Worm (Caenorhabditis elegans) whole organism, young adult: ENCODE measurements around the gene W09H1.3.

Experiments
- B0019.2 ChIP-seq: fragments of 200-800 bp; sonication (Bioruptor generic); conservative IDR thresholded peaks from 2 replicates; pipeline ENCODE4 v1.3.6; 2022; ENCODE audit warnings: missing genetic modification reagents, missing genetic modification characterization, missing compliant biosample characterization
- B0035.1 ChIP-seq: sonication (generic microtip); optimal IDR thresholded peaks from 2 replicates; lab custom pipeline; 2016; ENCODE audit warnings: missing genetic modification characterization, mild to moderate bottlenecking, missing compliant biosample characterization, missing genotype, missing genetic modification reagents
- D2030.7 ChIP-seq: fragments of 200-800 bp; sonication (Bioruptor generic); IDR thresholded peaks from 2 replicates; pipeline ENCODE4 v1.3.6; 2022; ENCODE audit warnings: missing genetic modification reagents, missing genetic modification characterization, missing compliant biosample characterization
- F22D6.2 ChIP-seq: sonication (generic microtip); optimal IDR thresholded peaks from 2 replicates; lab custom pipeline; 2016; ENCODE audit warnings: mild to moderate bottlenecking, missing genetic modification characterization, missing compliant biosample characterization
- F37B4.10 ChIP-seq: fragments of 200-800 bp; sonication (Bioruptor generic); IDR thresholded peaks from 2 replicates; pipeline ENCODE4 v1.3.6; 2022; ENCODE audit warnings: missing genetic modification characterization, missing compliant biosample characterization
- F55B11.4 ChIP-seq: sonication (generic microtip); optimal IDR thresholded peaks from 2 replicates; lab custom pipeline; 2016; ENCODE audit warnings: missing compliant biosample characterization, missing genetic modification characterization, borderline replicate concordance; ENCODE audit not compliant: insufficient read depth
- Y56A3A.18 ChIP-seq: fragments of 200-800 bp; sonication (Bioruptor generic); IDR thresholded peaks from 2 replicates; pipeline ENCODE4 v1.3.6; 2022; ENCODE audit warnings: missing genetic modification reagents, missing genetic modification characterization, missing compliant biosample characterization
- ama-1 ChIP-seq, 3 experiments: fragments of 150-350 bp in 1 of 3; sonication (generic microtip) in 2 of 3; optimal IDR thresholded peaks; 2 replicates each; lab custom pipeline; 2014 to 2018; ENCODE audit warnings: missing biosample characterization in 2 of 3, missing genetic modification characterization in 2 of 3, missing genetic modification reagents in 2 of 3
- aptf-2 ChIP-seq: fragments of 200-800 bp; sonication (Bioruptor generic); conservative IDR thresholded peaks from 2 replicates; pipeline ENCODE4 v1.3.6; 2022; ENCODE audit warnings: missing genetic modification reagents, missing genetic modification characterization, missing compliant biosample characterization
- athp-1 ChIP-seq: sonication (generic microtip); optimal IDR thresholded peaks from 2 replicates; lab custom pipeline; 2017; ENCODE audit warnings: mild to moderate bottlenecking, missing genetic modification characterization, missing compliant biosample characterization
- attf-5 ChIP-seq: fragments of 200-800 bp; sonication (Bioruptor generic); optimal IDR thresholded peaks from 2 replicates; lab custom pipeline; 2018; ENCODE audit warnings: mild to moderate bottlenecking, missing genetic modification characterization, missing compliant biosample characterization
- bed-2 ChIP-seq: fragments of 200-800 bp; sonication (Bioruptor generic); IDR thresholded peaks from 2 replicates; pipeline ENCODE4 v1.3.6; 2022; ENCODE audit warnings: missing genetic modification reagents, missing genetic modification characterization, missing compliant biosample characterization
- ceh-100 ChIP-seq: fragments of 200-800 bp; sonication (Bioruptor generic); IDR thresholded peaks from 2 replicates; pipeline ENCODE4 v1.3.6; 2022; ENCODE audit warnings: missing genetic modification reagents, missing genetic modification characterization, missing compliant biosample characterization
- dpff-1 ChIP-seq: sonication (generic microtip); optimal IDR thresholded peaks from 2 replicates; lab custom pipeline; 2017; ENCODE audit warnings: mild to moderate bottlenecking, missing genetic modification characterization, missing compliant biosample characterization
- ekl-4 ChIP-seq: fragments of 200-800 bp; sonication (Bioruptor generic); IDR thresholded peaks from 2 replicates; pipeline ENCODE4 v1.3.6; 2022; ENCODE audit warnings: missing genetic modification reagents, missing genetic modification characterization, missing compliant biosample characterization
- fkh-3 ChIP-seq: sonication (generic microtip); optimal IDR thresholded peaks from 2 replicates; lab custom pipeline; 2016; ENCODE audit warnings: mild to moderate bottlenecking, missing genetic modification characterization, missing compliant biosample characterization
- hlh-12 ChIP-seq: sonication (generic microtip); optimal IDR thresholded peaks from 2 replicates; lab custom pipeline; 2016; ENCODE audit warnings: missing genetic modification characterization, missing compliant biosample characterization
- hlh-26 ChIP-seq: fragments of 200-800 bp; sonication (Bioruptor generic); conservative IDR thresholded peaks from 2 replicates; pipeline ENCODE4 v1.3.6; 2022; ENCODE audit warnings: missing genetic modification reagents, missing genetic modification characterization, missing compliant biosample characterization
- lag-1 ChIP-seq: fragments of 200-800 bp; sonication (Bioruptor generic); IDR thresholded peaks from 2 replicates; pipeline ENCODE4 v1.3.6; 2022; ENCODE audit warnings: missing genetic modification reagents, missing genetic modification characterization, missing compliant biosample characterization
- let-607 ChIP-seq, 2 experiments: fragments of 200-800 bp in 1 of 2; sonication (Bioruptor generic) in 1 of 2; sonication (generic microtip) in 1 of 2; optimal IDR thresholded peaks; 2 replicates each; lab custom pipeline; 2016 to 2018; ENCODE audit warnings: mild to moderate bottlenecking in 2 of 2, missing compliant biosample characterization in 2 of 2, missing genetic modification characterization in 2 of 2, moderate library complexity in 2 of 2, missing genotype in 1 of 2
- lin-40 ChIP-seq: sonication (generic microtip); optimal IDR thresholded peaks from 2 replicates; lab custom pipeline; 2016; ENCODE audit warnings: missing genetic modification characterization, mild to moderate bottlenecking, missing compliant biosample characterization, missing genotype, missing genetic modification reagents
- lin-54 ChIP-seq: fragments of 200-800 bp; sonication (Bioruptor generic); optimal IDR thresholded peaks from 2 replicates; lab custom pipeline; 2018; ENCODE audit warnings: mild to moderate bottlenecking, missing genetic modification characterization, missing compliant biosample characterization
- lsl-1 ChIP-seq: fragments of 200-800 bp; sonication (Bioruptor generic); optimal IDR thresholded peaks from 2 replicates; lab custom pipeline; 2018; ENCODE audit warnings: mild to moderate bottlenecking, missing genetic modification characterization, moderate library complexity, missing compliant biosample characterization
- madf-3 ChIP-seq: fragments of 200-800 bp; sonication (Bioruptor generic); IDR thresholded peaks from 2 replicates; pipeline ENCODE4 v1.3.6; 2022; ENCODE audit warnings: missing genetic modification reagents, missing genetic modification characterization, missing compliant biosample characterization
- madf-8 ChIP-seq: fragments of 200-800 bp; sonication (Bioruptor generic); conservative IDR thresholded peaks from 2 replicates; pipeline ENCODE4 v1.3.6; 2022; ENCODE audit warnings: missing genetic modification reagents, missing genetic modification characterization, missing compliant biosample characterization
- mel-28 ChIP-seq: sonication (generic microtip); optimal IDR thresholded peaks from 2 replicates; lab custom pipeline; 2016; ENCODE audit warnings: borderline replicate concordance, mild to moderate bottlenecking, missing genetic modification characterization, missing compliant biosample characterization
- mes-4 ChIP-seq: sonication (generic microtip); optimal IDR thresholded peaks from 2 replicates; lab custom pipeline; 2016; ENCODE audit warnings: missing genotype, missing genetic modification characterization, missing compliant biosample characterization
- mxl-1 ChIP-seq: sonication (generic microtip); optimal IDR thresholded peaks from 2 replicates; lab custom pipeline; 2016; ENCODE audit warnings: missing genetic modification characterization, missing compliant biosample characterization
- nhr-90 ChIP-seq: sonication (generic microtip); optimal IDR thresholded peaks from 2 replicates; lab custom pipeline; 2016; ENCODE audit warnings: missing genotype, mild to moderate bottlenecking, missing genetic modification characterization, missing compliant biosample characterization
- rcor-1 ChIP-seq: fragments of 200-800 bp; sonication (Bioruptor generic); IDR thresholded peaks from 2 replicates; pipeline ENCODE4 v1.3.6; 2022; ENCODE audit warnings: missing genetic modification reagents, missing genetic modification characterization, missing compliant biosample characterization
- sea-2 ChIP-seq: fragments of 200-800 bp; sonication (Bioruptor generic); IDR thresholded peaks from 2 replicates; pipeline ENCODE4 v1.3.6; 2022; ENCODE audit warnings: missing genetic modification characterization, missing compliant biosample characterization
- snpc-1.1 ChIP-seq: sonication (generic microtip); optimal IDR thresholded peaks from 2 replicates; lab custom pipeline; 2017; ENCODE audit warnings: missing genetic modification characterization, mild to moderate bottlenecking, missing compliant biosample characterization, antibody characterized with exemption, moderate library complexity, missing genotype, missing genetic modification reagents; ENCODE audit not compliant: insufficient read depth
- tbp1 ChIP-seq: fragments of 200-800 bp; sonication (Bioruptor generic); optimal IDR thresholded peaks from 2 replicates; lab custom pipeline; 2018; ENCODE audit warnings: mild to moderate bottlenecking, missing genetic modification characterization, missing compliant biosample characterization
- unc-130 ChIP-seq: sonication (generic microtip); optimal IDR thresholded peaks from 2 replicates; lab custom pipeline; 2016; ENCODE audit warnings: missing genetic modification reagents, missing genetic modification characterization, missing compliant biosample characterization
- unc-62 ChIP-seq: fragments of 150-350 bp; optimal IDR thresholded peaks from 2 replicates; lab custom pipeline; 2014; ENCODE audit warnings: missing biosample characterization, missing genetic modification reagents, missing genetic modification characterization
- zfh-2 ChIP-seq: fragments of 200-800 bp; sonication (Bioruptor generic); conservative IDR thresholded peaks from 2 replicates; pipeline ENCODE4 v1.3.6; 2022; ENCODE audit warnings: missing genetic modification reagents, missing genetic modification characterization, missing compliant biosample characterization
- zim-3 ChIP-seq: sonication (generic microtip); optimal IDR thresholded peaks from 2 replicates; lab custom pipeline; 2017; ENCODE audit warnings: mild to moderate bottlenecking, missing genetic modification characterization, moderate library complexity, missing compliant biosample characterization
- ztf-28 ChIP-seq: fragments of 200-800 bp; sonication (Bioruptor generic); IDR thresholded peaks from 2 replicates; pipeline ENCODE4 v1.3.6; 2022; ENCODE audit warnings: missing genetic modification reagents, missing genetic modification characterization, missing compliant biosample characterization
- ztf-3 ChIP-seq: fragments of 200-800 bp; sonication (Bioruptor generic); optimal IDR thresholded peaks from 2 replicates; lab custom pipeline; 2018; ENCODE audit warnings: mild to moderate bottlenecking, missing genetic modification characterization, missing compliant biosample characterization

The W09H1.3 gene

ce11 chrII:13184129-13184528, at the start of gene W09H1.3:
TSS of gene W09H1.3 (plus strand) at chrII:13184429.
- TF ChIP-seq let-607 (tag; optimal IDR thresholded peaks at IDR 0.05; lab: Kevin White, UChicago) = no peak
- no peak for TF ChIP-seq mel-28 (tag; lab: Kevin White, UChicago)
- no peak for TF ChIP-seq nhr-90 (tag; lab: Kevin White, UChicago)
- no peak for TF ChIP-seq F37B4.10 (GFP tag; lab: Robert Waterston, UW)
- TF ChIP-seq lin-40 (tag; lab: Kevin White, UChicago) = no peak
- TF ChIP-seq sea-2 = no peak
- no peak for TF ChIP-seq athp-1
- no peak for TF ChIP-seq rcor-1 (GFP tag; lab: Robert Waterston, UW)
- TF ChIP-seq madf-3 (GFP tag; lab: Robert Waterston, UW) = no peak

- TF ChIP-seq unc-130 (GFP tag; lab: Kevin White, UChicago) (no peak), unc-62 (GFP tag; lab: Kevin White, UChicago) (no peak), zfh-2 (GFP tag; lab: Robert Waterston, UW) (no peak), lag-1 (GFP tag; lab: Robert Waterston, UW) (no peak), ceh-100 (GFP tag; lab: Robert Waterston, UW) (no peak), aptf-2 (no peak), fkh-3 (tag; lab: Kevin White, UChicago) (no peak), Y56A3A.18 (GFP tag; lab: Robert Waterston, UW) (no peak), attf-5 (no peak), D2030.7 (GFP tag; lab: Robert Waterston, UW) (no peak), ama-1 (optimal IDR thresholded peaks at IDR 0.05; lab: Kevin White, UChicago) (no peak), ama-1 (GFP tag; optimal IDR thresholded peaks at IDR 0.05; lab: Kevin White, UChicago) (no peak), dpff-1 (tag; lab: Kevin White, UChicago) (no peak), zim-3 (tag; lab: Kevin White, UChicago) (no peak), B0035.1 (tag; lab: Kevin White, UChicago) (no peak), ztf-28 (GFP tag; lab: Robert Waterston, UW) (no peak), F37B4.10 (GFP tag; lab: Robert Waterston, UW) (no peak), lin-54 (GFP tag; lab: Kevin White, UChicago) (no peak), lsl-1 (no peak)
These were observed 44.7 kb upstream of the W09H1.3 start for ce11 chrII:13139573-13139972.

- no peak for TF ChIP-seq mxl-1 (tag; lab: Kevin White, UChicago)
- no peak for TF ChIP-seq tbp1 (GFP tag; lab: Kevin White, UChicago)
- TF ChIP-seq ztf-3 (GFP tag; lab: Kevin White, UChicago) = no peak
- no peak for TF ChIP-seq snpc-1.1 (tag; lab: Kevin White, UChicago)
- no peak for TF ChIP-seq F55B11.4 (tag; lab: Kevin White, UChicago)
These were observed 41.9 kb upstream of the W09H1.3 start for ce11 chrII:13142372-13142771.

ce11 chrII:13145204-13145603, 39.0 kb upstream of the W09H1.3 start, which contains the start of gene mltn-1:
TSS of gene mltn-1 (minus strand) at chrII:13145225.
- TF ChIP-seq F22D6.2 (tag; lab: Kevin White, UChicago) = no peak
- no peak for TF ChIP-seq hlh-26
- TF ChIP-seq mes-4 = no peak
- no peak for TF ChIP-seq B0019.2 (GFP tag; lab: Robert Waterston, UW)
- no peak for TF ChIP-seq madf-8 (GFP tag; lab: Robert Waterston, UW)
- TF ChIP-seq bed-2 (GFP tag; lab: Robert Waterston, UW) = no peak
- TF ChIP-seq hlh-12 (tag; lab: Kevin White, UChicago) = no peak
- no peak for TF ChIP-seq ekl-4 (GFP tag; lab: Robert Waterston, UW)
